Worm (Caenorhabditis elegans) whole organism, L1 larva: ENCODE measurements around the gene srh-22.
A peak's percentile ranks its signal among the peaks of the same experiment; 100 is the strongest.

ENCODE experiments used
- ceh-88 ChIP-seq: fragments of 200-800 bp; sonication (Bioruptor generic); IDR thresholded peaks from 2 replicates; pipeline ENCODE4 v1.3.6; 2022; ENCODE audit warnings: missing genetic modification characterization, missing compliant biosample characterization
- efl-1 ChIP-seq, 4 experiments: fragments of 150-350 bp; optimal IDR thresholded peaks in 3 of 4; peaks in 1 of 4; 1 replicate in 1 of 4; 2 replicates in 3 of 4; lab custom pipeline; 2014; ENCODE audit warnings: missing biosample characterization in 2 of 4, missing genetic modification characterization in 2 of 4, missing genetic modification reagents in 2 of 4
- elt-2 ChIP-seq: sonication (generic microtip); optimal IDR thresholded peaks from 2 replicates; lab custom pipeline; 2016; ENCODE audit warnings: missing genetic modification characterization, mild to moderate bottlenecking, inconsistent platforms, missing compliant biosample characterization, missing genetic modification reagents
- fkh-4 ChIP-seq: sonication (generic microtip); optimal IDR thresholded peaks from 2 replicates; lab custom pipeline; 2016; ENCODE audit warnings: missing compliant biosample characterization, missing genetic modification characterization, borderline replicate concordance
- fos-1 ChIP-seq: fragments of 150-350 bp; optimal IDR thresholded peaks from 2 replicates; lab custom pipeline; 2014; ENCODE audit warnings: missing biosample characterization, missing genetic modification characterization
- hpl-2 ChIP-seq: fragments of 150-350 bp; optimal IDR thresholded peaks from 2 replicates; lab custom pipeline; 2014; ENCODE audit warnings: missing biosample characterization, missing genetic modification reagents, missing genetic modification characterization
- lsy-2 ChIP-seq, 2 experiments: fragments of 150-350 bp; optimal IDR thresholded peaks; 2 replicates each; lab custom pipeline; 2014; ENCODE audit warnings: missing biosample characterization in 2 of 2, missing genetic modification characterization in 2 of 2
- mep-1 ChIP-seq: fragments of 150-350 bp; optimal IDR thresholded peaks from 2 replicates; lab custom pipeline; 2014; ENCODE audit warnings: missing biosample characterization, missing genetic modification characterization
- nhr-237 ChIP-seq: fragments of 150-350 bp; optimal IDR thresholded peaks from 2 replicates; lab custom pipeline; 2014; ENCODE audit warnings: missing biosample characterization, missing genetic modification characterization
- nhr-76 ChIP-seq: sonication (generic microtip); optimal IDR thresholded peaks from 2 replicates; lab custom pipeline; 2017; ENCODE audit warnings: missing biosample characterization, missing genetic modification characterization
- pqm-1 ChIP-seq: sonication (generic microtip); optimal IDR thresholded peaks from 3 replicates; lab custom pipeline; 2017; ENCODE audit warnings: missing biosample characterization, missing genetic modification characterization
- unc-62 ChIP-seq: fragments of 150-350 bp; optimal IDR thresholded peaks from 2 replicates; lab custom pipeline; 2014; ENCODE audit warnings: missing biosample characterization, missing genetic modification reagents, missing genetic modification characterization
- zag-1 ChIP-seq: fragments of 150-350 bp; optimal IDR thresholded peaks from 2 replicates; lab custom pipeline; 2014; ENCODE audit warnings: missing biosample characterization, missing genetic modification characterization

DNA sequence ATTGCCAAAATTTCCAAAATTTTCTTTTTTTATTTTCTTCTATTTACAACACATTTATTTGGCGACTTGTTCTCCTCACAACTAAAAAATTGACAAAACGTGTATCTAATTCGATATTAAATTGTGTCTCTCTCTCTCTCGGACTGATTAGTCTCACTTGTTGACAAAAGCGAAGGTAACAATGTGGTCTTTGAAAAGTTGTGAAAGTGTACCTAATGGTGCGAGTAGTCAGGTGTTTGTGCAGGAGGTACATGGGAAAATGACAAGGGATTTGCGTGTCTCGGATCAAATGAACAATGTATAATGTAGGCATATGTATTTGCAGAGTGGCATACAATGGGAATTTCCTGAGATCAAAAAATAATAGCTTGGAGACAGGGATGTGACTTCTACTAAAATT is 47.4 kb downstream of the srh-22 start:
- no peak for TF ChIP-seq mep-1
- no peak for TF ChIP-seq zag-1 (tag; lab: Kevin White, UChicago)
- no peak for TF ChIP-seq pqm-1 (tag; lab: Kevin White, UChicago)
- no peak for TF ChIP-seq fkh-4 (tag; lab: Kevin White, UChicago)
- TF ChIP-seq unc-62 (GFP tag; lab: Kevin White, UChicago): no peak
- no peak for TF ChIP-seq nhr-76 (tag; lab: Kevin White, UChicago)
- TF ChIP-seq hpl-2 (GFP tag; lab: Kevin White, UChicago): no peak
- no peak for TF ChIP-seq efl-1 (optimal IDR thresholded peaks at IDR 0.05; lab: Kevin White, UChicago)
- TF ChIP-seq efl-1 (GFP tag; optimal IDR thresholded peaks at IDR 0.05 in 1 of 2; lab: Kevin White, UChicago): no peak
- no peak for TF ChIP-seq nhr-237 (tag; lab: Kevin White, UChicago)
- no peak for TF ChIP-seq ceh-88 (GFP tag; lab: Robert Waterston, UW)
- peak; percentile 14 for TF ChIP-seq elt-2 (tag; lab: Kevin White, UChicago)
- TF ChIP-seq lsy-2 (tag; optimal IDR thresholded peaks at IDR 0.05; lab: Kevin White, UChicago): no peak
- TF ChIP-seq fos-1 (tag; lab: Kevin White, UChicago): no peak
